Fruit fly (Drosophila melanogaster) whole organism, embryonic: ENCODE measurements around the gene GCC88.
A peak's percentile ranks its signal among the peaks of the same experiment; 100 is the strongest.

Source experiments
- BEAF-32 ChIP-seq: fragments of 200-800 bp; sonication (Bioruptor generic); optimal IDR thresholded peaks from 3 replicates; lab custom pipeline; 2017; ENCODE audit warnings: missing biosample characterization, missing genetic modification characterization, mild to moderate bottlenecking, moderate library complexity, missing genetic modification reagents
- CG12659 ChIP-seq: fragments of 200-800 bp; sonication (Bioruptor generic); optimal IDR thresholded peaks from 3 replicates; lab custom pipeline; 2017; ENCODE audit warnings: mild to moderate bottlenecking, missing biosample characterization, missing genetic modification reagents, missing genetic modification characterization
- CG14050 ChIP-seq: fragments of 200-800 bp; sonication (Bioruptor generic); IDR thresholded peaks from 3 replicates; pipeline ENCODE4 v1.3.6; 2022; ENCODE audit warnings: missing biosample characterization, missing genetic modification characterization
- CG15601 ChIP-seq: fragments of 200-800 bp; sonication (Bioruptor generic); optimal IDR thresholded peaks from 3 replicates; lab custom pipeline; 2019; ENCODE audit warnings: missing biosample characterization, mild to moderate bottlenecking, missing genetic modification characterization, moderate library complexity
- CG16813 ChIP-seq: fragments of 200-800 bp; sonication (Bioruptor generic); IDR thresholded peaks from 3 replicates; pipeline ENCODE4 v1.3.6; 2022; ENCODE audit warnings: missing biosample characterization, missing genetic modification characterization; ENCODE audit not compliant: partially characterized antibody
- CG17359 ChIP-seq: fragments of 200-800 bp; sonication (Bioruptor generic); optimal IDR thresholded peaks from 3 replicates; lab custom pipeline; 2018; ENCODE audit warnings: missing biosample characterization, mild to moderate bottlenecking, missing genetic modification characterization, moderate library complexity
- CG2116 ChIP-seq: fragments of 200-800 bp; sonication (Bioruptor generic); optimal IDR thresholded peaks from 3 replicates; lab custom pipeline; 2018; ENCODE audit warnings: missing biosample characterization, mild to moderate bottlenecking, missing genetic modification characterization
- CG2120 ChIP-seq: fragments of 200-800 bp; sonication (Bioruptor generic); optimal IDR thresholded peaks from 3 replicates; lab custom pipeline; 2016; ENCODE audit warnings: missing biosample characterization, missing genetic modification characterization
- CG2889 ChIP-seq: fragments of 200-800 bp; sonication (Bioruptor generic); IDR thresholded peaks from 3 replicates; pipeline ENCODE4 v1.3.6; 2022; ENCODE audit warnings: missing biosample characterization, missing genetic modification characterization
- CG30403 ChIP-seq: fragments of 200-800 bp; sonication (Bioruptor generic); optimal IDR thresholded peaks from 3 replicates; lab custom pipeline; 2016; ENCODE audit warnings: missing biosample characterization, missing genetic modification characterization
- CG30431 ChIP-seq: fragments of 200-800 bp; sonication (Bioruptor generic); optimal IDR thresholded peaks from 2 replicates; lab custom pipeline; 2017; ENCODE audit warnings: missing biosample characterization, missing genetic modification characterization
- CG32772 ChIP-seq: fragments of 200-800 bp; sonication (Bioruptor generic); IDR thresholded peaks from 2 replicates; pipeline ENCODE4 v1.3.6; 2022; ENCODE audit warnings: missing biosample characterization, missing genetic modification characterization
- CG34224 ChIP-seq: fragments of 200-800 bp; sonication (Bioruptor generic); IDR thresholded peaks from 3 replicates; pipeline ENCODE4 v1.3.6; 2022; ENCODE audit warnings: missing biosample characterization, missing genetic modification characterization; ENCODE audit not compliant: partially characterized antibody
- CG3847 ChIP-seq: fragments of 200-800 bp; sonication (Bioruptor generic); IDR thresholded peaks from 2 replicates; pipeline ENCODE4 v1.3.6; 2022; ENCODE audit warnings: missing biosample characterization, missing genetic modification characterization
- CG3995 ChIP-seq: fragments of 200-800 bp; sonication (Bioruptor generic); optimal IDR thresholded peaks from 3 replicates; lab custom pipeline; 2016; ENCODE audit warnings: missing biosample characterization, missing genetic modification characterization
- CG4328 ChIP-seq: fragments of 200-800 bp; sonication (Bioruptor generic); optimal IDR thresholded peaks from 3 replicates; lab custom pipeline; 2017; ENCODE audit warnings: missing biosample characterization, missing genetic modification reagents, missing genetic modification characterization
- CG6791 ChIP-seq: fragments of 200-800 bp; sonication (Bioruptor generic); IDR thresholded peaks from 3 replicates; pipeline ENCODE4 v1.3.6; 2022; ENCODE audit warnings: missing biosample characterization, missing genetic modification characterization; ENCODE audit not compliant: partially characterized antibody
- CG6854 ChIP-seq: fragments of 200-800 bp; sonication (Bioruptor generic); optimal IDR thresholded peaks from 3 replicates; lab custom pipeline; 2017; ENCODE audit warnings: missing biosample characterization, mild to moderate bottlenecking, missing genetic modification characterization
- CG7556 ChIP-seq: fragments of 200-800 bp; sonication (Bioruptor generic); optimal IDR thresholded peaks from 2 replicates; lab custom pipeline; 2017; ENCODE audit warnings: missing biosample characterization, mild to moderate bottlenecking, missing genetic modification characterization
- CkIIα-i1 ChIP-seq: fragments of 200-800 bp; sonication (Bioruptor generic); IDR thresholded peaks from 2 replicates; pipeline ENCODE4 v1.3.6; 2022; ENCODE audit warnings: missing biosample characterization, missing genetic modification characterization
- Dref ChIP-seq: fragments of 200-800 bp; sonication (Bioruptor generic); IDR thresholded peaks from 2 replicates; pipeline ENCODE4 v1.3.6; 2022; ENCODE audit warnings: missing biosample characterization, missing genetic modification characterization
- Fer1 ChIP-seq: fragments of 200-800 bp; sonication (Bioruptor generic); optimal IDR thresholded peaks from 2 replicates; lab custom pipeline; 2017; ENCODE audit warnings: missing biosample characterization, mild to moderate bottlenecking, missing genetic modification characterization
- Gsc ChIP-seq: fragments of 200-800 bp; sonication (Bioruptor generic); IDR thresholded peaks from 2 replicates; pipeline ENCODE4 v1.3.6; 2022; ENCODE audit warnings: missing biosample characterization, missing genetic modification characterization
- HLH4C ChIP-seq: fragments of 200-800 bp; sonication (Bioruptor generic); IDR thresholded peaks from 3 replicates; pipeline ENCODE4 v1.3.6; 2022; ENCODE audit warnings: missing biosample characterization, missing genetic modification characterization; ENCODE audit not compliant: partially characterized antibody
- Hr3 ChIP-seq: fragments of 200-800 bp; sonication (Bioruptor generic); optimal IDR thresholded peaks from 3 replicates; lab custom pipeline; 2016; ENCODE audit warnings: missing biosample characterization, missing genetic modification characterization
- Hr78 ChIP-seq, 2 experiments: fragments of 200-800 bp in 1 of 2; fragments of >200 bp in 1 of 2; sonication (Bioruptor generic) in 1 of 2; optimal IDR thresholded peaks; 2 replicates each; lab custom pipeline; 2017 to 2019; ENCODE audit warnings: missing biosample characterization in 2 of 2, missing genetic modification characterization in 2 of 2, mild to moderate bottlenecking in 1 of 2, moderate library complexity in 1 of 2
- Meics ChIP-seq: fragments of 200-800 bp; sonication (Bioruptor generic); optimal IDR thresholded peaks from 2 replicates; lab custom pipeline; 2017; ENCODE audit warnings: missing biosample characterization, mild to moderate bottlenecking, missing genetic modification characterization
- Myb ChIP-seq: fragments of 200-800 bp; sonication (Bioruptor generic); optimal IDR thresholded peaks from 2 replicates; lab custom pipeline; 2016; ENCODE audit warnings: missing biosample characterization, missing genetic modification characterization
- Spps ChIP-seq: fragments of 200-800 bp; sonication (Bioruptor generic); optimal IDR thresholded peaks from 2 replicates; lab custom pipeline; 2018; ENCODE audit warnings: missing biosample characterization, mild to moderate bottlenecking, missing genetic modification characterization
- Sry-β ChIP-seq: fragments of 200-800 bp; sonication (Bioruptor generic); optimal IDR thresholded peaks from 2 replicates; lab custom pipeline; 2018; ENCODE audit warnings: missing biosample characterization, mild to moderate bottlenecking, missing genetic modification characterization, moderate library complexity
- Usf ChIP-seq: fragments of 200-800 bp; sonication (Bioruptor generic); optimal IDR thresholded peaks from 2 replicates; lab custom pipeline; 2017; ENCODE audit warnings: missing genotype, missing biosample characterization, missing genetic modification characterization
- al ChIP-seq: fragments of 200-800 bp; sonication (Bioruptor generic); IDR thresholded peaks from 2 replicates; pipeline ENCODE4 v1.3.6; 2022; ENCODE audit warnings: missing biosample characterization, missing genetic modification characterization
- chif ChIP-seq, 2 experiments: fragments of 200-800 bp; sonication (Bioruptor generic); optimal IDR thresholded peaks; 3 replicates each; lab custom pipeline; 2016; ENCODE audit warnings: missing biosample characterization in 2 of 2, missing genetic modification characterization in 2 of 2
- crc ChIP-seq: fragments of 200-800 bp; sonication (Bioruptor generic); optimal IDR thresholded peaks from 2 replicates; lab custom pipeline; 2016; ENCODE audit warnings: missing biosample characterization, missing genetic modification characterization
- fd102C ChIP-seq: fragments of 200-800 bp; sonication (Bioruptor generic); optimal IDR thresholded peaks from 2 replicates; lab custom pipeline; 2018; ENCODE audit warnings: missing biosample characterization, mild to moderate bottlenecking, missing genetic modification characterization, moderate library complexity
- ham ChIP-seq: fragments of 200-800 bp; sonication (Bioruptor generic); IDR thresholded peaks from 2 replicates; pipeline ENCODE4 v1.3.6; 2022; ENCODE audit warnings: missing biosample characterization, missing genetic modification characterization
- lilli ChIP-seq: fragments of 200-800 bp; sonication (Bioruptor generic); optimal IDR thresholded peaks from 3 replicates; lab custom pipeline; 2016; ENCODE audit warnings: missing biosample characterization, missing genetic modification characterization
- lola ChIP-seq, 3 experiments: fragments of >200 bp in 2 of 3; fragments of 200-800 bp in 1 of 3; sonication (Bioruptor generic) in 1 of 3; optimal IDR thresholded peaks; 2 replicates each; lab custom pipeline; 2017 to 2019; ENCODE audit warnings: missing biosample characterization in 3 of 3, missing genetic modification characterization in 3 of 3, mild to moderate bottlenecking in 1 of 3, moderate library complexity in 1 of 3
- maf-S ChIP-seq: fragments of 200-800 bp; sonication (Bioruptor generic); optimal IDR thresholded peaks from 2 replicates; lab custom pipeline; 2016; ENCODE audit warnings: missing biosample characterization, missing genetic modification characterization
- peb ChIP-seq: fragments of 200-800 bp; sonication (Bioruptor generic); IDR thresholded peaks from 2 replicates; pipeline ENCODE4 v1.3.6; 2022; ENCODE audit warnings: missing biosample characterization, missing genetic modification characterization
- pum ChIP-seq: fragments of 200-800 bp; sonication (Bioruptor generic); optimal IDR thresholded peaks from 2 replicates; lab custom pipeline; 2016; ENCODE audit warnings: missing biosample characterization, missing genetic modification characterization
- sens ChIP-seq: fragments of 200-800 bp; sonication (Bioruptor generic); peaks from one replicate; lab custom pipeline; 2016; ENCODE audit warnings: missing biosample characterization, missing genetic modification characterization
- sens-2 ChIP-seq: fragments of 200-800 bp; sonication (Bioruptor generic); IDR thresholded peaks from 2 replicates; pipeline ENCODE4 v1.3.6; 2022; ENCODE audit warnings: missing biosample characterization, missing genetic modification characterization
- sob ChIP-seq: fragments of 200-800 bp; sonication (Bioruptor generic); IDR thresholded peaks from 2 replicates; pipeline ENCODE4 v1.3.6; 2022; ENCODE audit warnings: missing biosample characterization, missing genetic modification characterization
- tap ChIP-seq: fragments of 200-800 bp; optimal IDR thresholded peaks from 3 replicates; lab custom pipeline; 2019; ENCODE audit warnings: missing biosample characterization, mild to moderate bottlenecking, missing genetic modification characterization, moderate library complexity
- tin ChIP-seq: fragments of 200-800 bp; sonication (Bioruptor generic); optimal IDR thresholded peaks from 3 replicates; lab custom pipeline; 2016; ENCODE audit warnings: missing biosample characterization, missing genetic modification characterization
- tio ChIP-seq: fragments of 200-800 bp; sonication (Bioruptor generic); optimal IDR thresholded peaks from 2 replicates; lab custom pipeline; 2017; ENCODE audit warnings: missing biosample characterization, missing genetic modification characterization, inconsistent platforms
- tup ChIP-seq: fragments of 200-800 bp; sonication (Bioruptor generic); optimal IDR thresholded peaks from 2 replicates; lab custom pipeline; 2016; ENCODE audit warnings: missing biosample characterization, mild to moderate bottlenecking, missing genetic modification characterization, moderate library complexity

The GCC88 gene

DNA sequence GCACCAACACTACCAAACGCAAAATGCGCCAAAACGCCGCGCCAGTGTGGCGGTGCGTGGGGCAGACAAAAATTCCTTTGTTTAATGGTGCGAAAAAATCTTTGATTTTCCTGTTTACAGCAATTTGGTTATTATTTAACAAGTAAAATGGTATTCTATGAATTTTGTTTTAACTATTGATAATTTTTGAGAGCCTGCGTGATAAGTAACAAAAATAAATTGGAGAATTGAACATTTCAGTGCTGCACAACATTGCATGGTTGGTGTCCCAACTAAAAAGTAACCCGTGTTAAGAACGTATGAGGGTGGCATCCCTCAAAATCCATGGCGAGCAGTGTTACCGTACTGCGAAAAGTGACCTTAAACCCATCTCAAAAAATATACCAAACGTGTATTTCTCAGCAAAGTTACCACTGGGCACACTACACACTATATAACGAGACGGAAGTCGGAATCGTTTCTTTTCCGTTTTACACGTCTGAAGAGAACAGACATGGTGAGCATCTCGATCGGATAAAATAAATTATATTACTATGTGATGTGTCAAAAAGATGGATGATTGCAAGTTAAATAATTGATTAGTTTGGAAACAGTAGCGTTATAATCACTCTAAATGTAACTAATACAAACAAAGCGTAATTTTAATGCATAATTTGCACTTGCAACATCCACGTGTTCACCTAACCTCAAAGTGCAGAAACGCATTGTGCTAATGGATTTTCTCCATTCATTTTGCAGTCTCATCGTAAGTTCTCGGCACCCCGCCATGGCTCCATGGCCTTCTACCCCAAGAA lies 8.8 kb downstream of the GCC88 start, which contains the start of the genes CG6693 and RpL3 (continued):
- TF ChIP-seq CG7556 (GFP tag; lab: Kevin White, UChicago) (peak; percentile 56), ham (GFP tag; lab: Robert Waterston, UW) (no peak), chif (GFP tag; optimal IDR thresholded peaks at IDR 0.05; lab: Kevin White, UChicago) (peak; percentile 26), CG3847 (GFP tag; lab: Robert Waterston, UW) (peak; percentile 65), HLH4C (GFP tag; lab: Robert Waterston, UW) (peak; percentile 28; the same call in 2 of the 3 replicates), maf-S (GFP tag; lab: Kevin White, UChicago) (no peak), peb (GFP tag; lab: Robert Waterston, UW) (no peak), CG17359 (tag; lab: Kevin White, UChicago) (peak; percentile 84), Usf (GFP tag; lab: Kevin White, UChicago) (no peak), Spps (tag; lab: Kevin White, UChicago) (peak; percentile 56), CG2116 (GFP tag; lab: Kevin White, UChicago) (peak; percentile 70), Fer1 (GFP tag; lab: Kevin White, UChicago) (peak; percentile 86), Sry-β (GFP tag; lab: Kevin White, UChicago) (peak; percentile 45), pum (GFP tag; lab: Kevin White, UChicago) (no peak), tio (GFP tag; lab: Kevin White, UChicago) (no peak), lilli (peak; percentile 90), CG16813 (no peak), CG15601 (tag; lab: Kevin White, UChicago) (peak; percentile 75), CG32772 (GFP tag; lab: Robert Waterston, UW) (no peak), sens-2 (peak; percentile 71), CG4328 (GFP tag; lab: Kevin White, UChicago) (peak; percentile 84), Hr78 (GFP tag; optimal IDR thresholded peaks at IDR 0.05; lab: Kevin White, UChicago) (peak in 1 of 2 experiments; percentile 20), Dref (peak; percentile 44), CG12659 (GFP tag; lab: Kevin White, UChicago) (peak; percentile 90), CG30431 (GFP tag; lab: Kevin White, UChicago) (no peak), al (GFP tag; lab: Robert Waterston, UW) (peak; percentile 29; the same call in 1 of the 2 replicates), CG2889 (no peak), CG6791 (no peak; the same call in 2 of the 3 replicates), tup (GFP tag; lab: Kevin White, UChicago) (no peak), crc (GFP tag; lab: Kevin White, UChicago) (no peak), Meics (GFP tag; lab: Kevin White, UChicago) (peak; percentile 87), BEAF-32 (GFP tag; lab: Kevin White, UChicago) (peak; percentile 61), CG6854 (GFP tag; lab: Kevin White, UChicago) (peak; percentile 88), Gsc (GFP tag; lab: Robert Waterston, UW) (no peak), Myb (GFP tag; lab: Kevin White, UChicago) (peak; percentile 48), CG14050 (peak; percentile 40; the same call in 2 of the 3 replicates), CG3995 (GFP tag; lab: Kevin White, UChicago) (peak; percentile 58), tin (GFP tag; lab: Kevin White, UChicago) (peak; percentile 21), CkIIα-i1 (peak; percentile 39; the same call in 1 of the 2 replicates), CG2120 (GFP tag; lab: Kevin White, UChicago) (peak; percentile 55), sob (GFP tag; lab: Robert Waterston, UW) (peak; percentile 85), sens (GFP tag; lab: Kevin White, UChicago) (peak; percentile 97), CG34224 (GFP tag; lab: Robert Waterston, UW) (no peak; the same call in 2 of the 3 replicates), tap (peak; percentile 84), lola (GFP tag; optimal IDR thresholded peaks at IDR 0.05; lab: Kevin White, UChicago) (no peak), fd102C (GFP tag; lab: Kevin White, UChicago) (peak; percentile 74), Hr3 (GFP tag; lab: Kevin White, UChicago) (peak; percentile 42), CG30403 (peak; percentile 55)
